Fruit fly (Drosophila melanogaster): ENCODE measurements around the gene TotA.

- TF ChIP-seq h (optimal IDR thresholded peaks at IDR 0.05): no peak
- TF ChIP-seq insv (optimal IDR thresholded peaks at IDR 0.05): no peak
- TF ChIP-seq psq (optimal IDR thresholded peaks at IDR 0.05): no peak
- TF ChIP-seq ttk (optimal IDR thresholded peaks at IDR 0.05): no peak
Measured at dm6 chr3R:20829416-20830131, 41.3 kb upstream of the TotA start.
